Worm (Caenorhabditis elegans) whole organism, L4/young adult: ENCODE results near the gene lir-2.
A peak's percentile ranks its signal among the peaks of the same experiment; 100 is the strongest.

Experiments
- W03F9.2 ChIP-seq: fragments of 150-350 bp; optimal IDR thresholded peaks from 2 replicates; lab custom pipeline; 2014; ENCODE audit warnings: missing biosample characterization, missing genetic modification characterization
- dao-5 ChIP-seq: sonication (generic microtip); optimal IDR thresholded peaks from 2 replicates; lab custom pipeline; 2016; ENCODE audit warnings: missing genotype, missing genetic modification characterization, moderate library complexity, missing compliant biosample characterization
- him-1 ChIP-seq: sonication (generic microtip); optimal IDR thresholded peaks from 2 replicates; lab custom pipeline; 2016; ENCODE audit warnings: missing genotype, missing genetic modification reagents, missing genetic modification characterization, missing compliant biosample characterization

lir-2 gene

ce11 chrII:7642016-7642653, 24.9 kb upstream of the lir-2 start:
- no peak for TF ChIP-seq dao-5 (tag; lab: Kevin White, UChicago)
- no peak for TF ChIP-seq W03F9.2 (tag; lab: Kevin White, UChicago)
- TF ChIP-seq him-1 (tag; lab: Kevin White, UChicago) = peak; percentile 81

- no peak for TF ChIP-seq W03F9.2 (tag; lab: Kevin White, UChicago)
These were observed 23.9 kb upstream of the lir-2 start for ce11 chrII:7643214-7643613.

ce11 chrII:7651171-7651570, 15.9 kb upstream of the lir-2 start, which contains the start of gene pde-4:
TSS of gene pde-4 (minus strand) at chrII:7651246.
- no peak for TF ChIP-seq dao-5 (tag; lab: Kevin White, UChicago)
- no peak for TF ChIP-seq him-1 (tag; lab: Kevin White, UChicago)
- no peak for TF ChIP-seq W03F9.2 (tag; lab: Kevin White, UChicago)

- TF ChIP-seq dao-5 (tag; lab: Kevin White, UChicago) (no peak), W03F9.2 (tag; lab: Kevin White, UChicago) (no peak), him-1 (tag; lab: Kevin White, UChicago) (no peak)
These were observed 4.9 kb upstream of the lir-2 start, which contains the start of gene alfa-1 for ce11 chrII:7662008-7662686. TSS of gene alfa-1 (minus strand) at chrII:7662522.

ce11 chrII:7663028-7663427, 4.0 kb upstream of the lir-2 start:
- TF ChIP-seq dao-5 (tag; lab: Kevin White, UChicago) (no peak), W03F9.2 (tag; lab: Kevin White, UChicago) (no peak), him-1 (tag; lab: Kevin White, UChicago) (no peak)

- TF ChIP-seq dao-5 (tag; lab: Kevin White, UChicago) = no peak
These were observed 3.1 kb upstream of the lir-2 start, which contains the start of the genes F18A1.7 and rpa-1 for ce11 chrII:7663704-7664660. TSS of gene F18A1.7 (minus strand) at chrII:7663754. TSS of gene rpa-1 (plus strand) at chrII:7664582.

ce11 chrII:7666338-7666737, 729 bp upstream of the lir-2 start:
- no peak for TF ChIP-seq dao-5 (tag; lab: Kevin White, UChicago)
- TF ChIP-seq him-1 (tag; lab: Kevin White, UChicago) = no peak
- TF ChIP-seq W03F9.2 (tag; lab: Kevin White, UChicago) = no peak

ce11 chrII:7669409-7669808, 2.3 kb downstream of the lir-2 start:
- TF ChIP-seq him-1 (tag; lab: Kevin White, UChicago) = no peak
- TF ChIP-seq W03F9.2 (tag; lab: Kevin White, UChicago) = no peak
- no peak for TF ChIP-seq dao-5 (tag; lab: Kevin White, UChicago)

ce11 chrII:7670039-7670438, 3.0 kb downstream of the lir-2 start:
- TF ChIP-seq W03F9.2 (tag; lab: Kevin White, UChicago) = no peak

ce11 chrII:7671705-7672104, 4.6 kb downstream of the lir-2 start, which contains the start of gene lir-1:
TSS of gene lir-1 (plus strand) at chrII:7672005.
- TF ChIP-seq him-1 (tag; lab: Kevin White, UChicago) = no peak
- no peak for TF ChIP-seq dao-5 (tag; lab: Kevin White, UChicago)
- TF ChIP-seq W03F9.2 (tag; lab: Kevin White, UChicago) = no peak

ce11 chrII:7675752-7676151, 8.7 kb downstream of the lir-2 start:
- TF ChIP-seq him-1 (tag; lab: Kevin White, UChicago) (no peak), W03F9.2 (tag; lab: Kevin White, UChicago) (no peak)

ce11 chrII:7676307-7676905, 9.3 kb downstream of the lir-2 start:
- TF ChIP-seq him-1 (tag; lab: Kevin White, UChicago) = no peak
- no peak for TF ChIP-seq dao-5 (tag; lab: Kevin White, UChicago)
- no peak for TF ChIP-seq W03F9.2 (tag; lab: Kevin White, UChicago)

- TF ChIP-seq dao-5 (tag; lab: Kevin White, UChicago) (no peak), W03F9.2 (tag; lab: Kevin White, UChicago) (no peak), him-1 (tag; lab: Kevin White, UChicago) (no peak)
These were observed 11.4 kb downstream of the lir-2 start for ce11 chrII:7678512-7678911.
